Worm (Caenorhabditis elegans) whole organism, L3 larva: ENCODE measurements around the gene F32D1.7.

Source experiments
- R02D3.7 ChIP-seq: fragments of 150-350 bp; optimal IDR thresholded peaks from 2 replicates; lab custom pipeline; 2014; ENCODE audit warnings: missing biosample characterization, missing genetic modification characterization
- ZK546.5 ChIP-seq: sonication (generic microtip); optimal IDR thresholded peaks from 2 replicates; lab custom pipeline; 2017; ENCODE audit warnings: missing biosample characterization, missing genetic modification characterization
- aly-2 ChIP-seq: fragments of 150-350 bp; optimal IDR thresholded peaks from 2 replicates; lab custom pipeline; 2014; ENCODE audit warnings: missing biosample characterization, missing genetic modification characterization
- ama-1 ChIP-seq: fragments of 150-350 bp; optimal IDR thresholded peaks from 2 replicates; lab custom pipeline; 2018
- ceh-16 ChIP-seq: sonication (generic microtip); optimal IDR thresholded peaks from 2 replicates; lab custom pipeline; 2017; ENCODE audit warnings: missing biosample characterization, missing genetic modification characterization
- ceh-28 ChIP-seq: fragments of 150-350 bp; optimal IDR thresholded peaks from 2 replicates; lab custom pipeline; 2014; ENCODE audit warnings: missing biosample characterization, missing genetic modification reagents, missing genetic modification characterization
- ceh-82 ChIP-seq: fragments of 150-350 bp; optimal IDR thresholded peaks from 2 replicates; lab custom pipeline; 2014; ENCODE audit warnings: missing biosample characterization, missing genetic modification characterization
- ceh-9 ChIP-seq: sonication (generic microtip); optimal IDR thresholded peaks from 2 replicates; lab custom pipeline; 2018; ENCODE audit warnings: missing biosample characterization, missing genetic modification characterization
- daf-12 ChIP-seq: fragments of 150-350 bp; optimal IDR thresholded peaks from 2 replicates; lab custom pipeline; 2014; ENCODE audit warnings: missing biosample characterization, missing genetic modification reagents, missing genetic modification characterization
- egl-27 ChIP-seq: sonication (generic microtip); optimal IDR thresholded peaks from 4 replicates; lab custom pipeline; 2017; ENCODE audit warnings: missing biosample characterization, missing genetic modification reagents, missing genetic modification characterization
- egl-5 ChIP-seq: fragments of 150-350 bp; optimal IDR thresholded peaks from 2 replicates; lab custom pipeline; 2017; ENCODE audit warnings: missing biosample characterization, missing genetic modification reagents, missing genetic modification characterization, inconsistent platforms
- elt-2 ChIP-seq: sonication (generic microtip); optimal IDR thresholded peaks from 2 replicates; lab custom pipeline; 2016; ENCODE audit warnings: missing genetic modification reagents, mild to moderate bottlenecking, missing genetic modification characterization, missing compliant biosample characterization
- elt-3 ChIP-seq, 3 experiments: fragments of 150-350 bp in 1 of 3; sonication (generic microtip) in 2 of 3; optimal IDR thresholded peaks; 2 replicates in 2 of 3; 4 replicates in 1 of 3; lab custom pipeline; 2014 to 2017; ENCODE audit warnings: missing biosample characterization in 3 of 3, missing genetic modification characterization in 3 of 3
- fkh-10 ChIP-seq: sonication (generic microtip); optimal IDR thresholded peaks from 2 replicates; lab custom pipeline; 2017; ENCODE audit warnings: missing biosample characterization, missing genetic modification reagents, missing genetic modification characterization
- fkh-2 ChIP-seq: fragments of 150-350 bp; optimal IDR thresholded peaks from 2 replicates; lab custom pipeline; 2014; ENCODE audit warnings: missing biosample characterization, missing genetic modification reagents, missing genetic modification characterization
- fos-1 ChIP-seq: fragments of 150-350 bp; optimal IDR thresholded peaks from 2 replicates; lab custom pipeline; 2014; ENCODE audit warnings: missing biosample characterization, missing genetic modification characterization
- hmg-11 ChIP-seq: sonication (generic microtip); optimal IDR thresholded peaks from 2 replicates; lab custom pipeline; 2016; ENCODE audit warnings: missing genetic modification characterization, missing compliant biosample characterization
- jun-1 ChIP-seq: fragments of 150-350 bp; optimal IDR thresholded peaks from 2 replicates; lab custom pipeline; 2014; ENCODE audit warnings: missing biosample characterization, missing genetic modification reagents, missing genetic modification characterization
- lin-15B ChIP-seq: fragments of 150-350 bp; optimal IDR thresholded peaks from 2 replicates; lab custom pipeline; 2014; ENCODE audit warnings: missing biosample characterization, missing genetic modification characterization
- lin-39 ChIP-seq: fragments of 150-350 bp; optimal IDR thresholded peaks from 2 replicates; lab custom pipeline; 2018; ENCODE audit warnings: missing biosample characterization, missing genetic modification reagents, missing genetic modification characterization
- lsy-12 ChIP-seq: sonication (generic microtip); optimal IDR thresholded peaks from 2 replicates; lab custom pipeline; 2016; ENCODE audit warnings: mild to moderate bottlenecking, missing genetic modification characterization, missing compliant biosample characterization
- mml-1 ChIP-seq: fragments of 150-350 bp; sonication (generic microtip); optimal IDR thresholded peaks from 3 replicates; lab custom pipeline; 2014; ENCODE audit warnings: missing biosample characterization, missing genetic modification characterization
- nfya-1 ChIP-seq: sonication (generic microtip); optimal IDR thresholded peaks from 2 replicates; lab custom pipeline; 2017; ENCODE audit warnings: missing genetic modification characterization, mild to moderate bottlenecking, missing compliant biosample characterization, antibody characterized with exemption, moderate library complexity; ENCODE audit not compliant: insufficient read depth
- nhr-11 ChIP-seq: fragments of 150-350 bp; optimal IDR thresholded peaks from 2 replicates; lab custom pipeline; 2014; ENCODE audit warnings: missing biosample characterization, missing genetic modification characterization
- nhr-12 ChIP-seq: fragments of 150-350 bp; optimal IDR thresholded peaks from 2 replicates; lab custom pipeline; 2014; ENCODE audit warnings: missing biosample characterization, missing genetic modification characterization
- nhr-23 ChIP-seq: fragments of 150-350 bp; optimal IDR thresholded peaks from 2 replicates; lab custom pipeline; 2014; ENCODE audit warnings: missing biosample characterization, missing genetic modification reagents, missing genetic modification characterization
- nhr-237 ChIP-seq: fragments of 150-350 bp; optimal IDR thresholded peaks from 2 replicates; lab custom pipeline; 2014; ENCODE audit warnings: missing biosample characterization, missing genetic modification characterization
- nhr-28 ChIP-seq: fragments of 150-350 bp; optimal IDR thresholded peaks from 2 replicates; lab custom pipeline; 2014; ENCODE audit warnings: missing biosample characterization, missing genetic modification characterization
- nhr-43 ChIP-seq: sonication (generic microtip); optimal IDR thresholded peaks from 2 replicates; lab custom pipeline; 2016; ENCODE audit warnings: mild to moderate bottlenecking, missing genetic modification characterization, missing compliant biosample characterization; ENCODE audit not compliant: poor library complexity, severe bottlenecking
- nhr-76 ChIP-seq: fragments of 150-350 bp; sonication (generic microtip); optimal IDR thresholded peaks from 5 replicates; lab custom pipeline; 2014; ENCODE audit warnings: missing biosample characterization, missing genetic modification characterization
- nhr-77 ChIP-seq: fragments of 150-350 bp; optimal IDR thresholded peaks from 2 replicates; lab custom pipeline; 2014; ENCODE audit warnings: missing biosample characterization, missing genetic modification characterization
- pha-4 ChIP-seq: fragments of 150-350 bp; optimal IDR thresholded peaks from 2 replicates; lab custom pipeline; 2014; ENCODE audit warnings: missing biosample characterization, missing genetic modification reagents, missing genetic modification characterization
- pqm-1 ChIP-seq: fragments of 150-350 bp; optimal IDR thresholded peaks from 2 replicates; lab custom pipeline; 2017; ENCODE audit warnings: missing biosample characterization, missing genetic modification characterization, inconsistent platforms
- skn-1 ChIP-seq: fragments of 150-350 bp; optimal IDR thresholded peaks from 2 replicates; lab custom pipeline; 2014; ENCODE audit warnings: missing biosample characterization, missing genetic modification characterization
- snpc-4 ChIP-seq: fragments of 150-350 bp; optimal IDR thresholded peaks from 2 replicates; lab custom pipeline; 2014; ENCODE audit warnings: missing biosample characterization, missing genetic modification characterization
- tbx-2 ChIP-seq: sonication (generic microtip); optimal IDR thresholded peaks from 2 replicates; lab custom pipeline; 2016; ENCODE audit warnings: mild to moderate bottlenecking, missing genetic modification characterization, missing compliant biosample characterization
- unc-39 ChIP-seq: sonication (generic microtip); optimal IDR thresholded peaks from 4 replicates; lab custom pipeline; 2017; ENCODE audit warnings: missing biosample characterization, missing genetic modification characterization
- zag-1 ChIP-seq: fragments of 150-350 bp; optimal IDR thresholded peaks from 2 replicates; lab custom pipeline; 2014; ENCODE audit warnings: missing biosample characterization, missing genetic modification characterization
- ztf-11 ChIP-seq: fragments of 150-350 bp; optimal IDR thresholded peaks from 2 replicates; lab custom pipeline; 2014; ENCODE audit warnings: missing biosample characterization, missing genetic modification characterization
- ztf-4 ChIP-seq: fragments of 150-350 bp; optimal IDR thresholded peaks from 2 replicates; lab custom pipeline; 2014; ENCODE audit warnings: missing biosample characterization, missing genetic modification characterization

Gene F32D1.7

DNA sequence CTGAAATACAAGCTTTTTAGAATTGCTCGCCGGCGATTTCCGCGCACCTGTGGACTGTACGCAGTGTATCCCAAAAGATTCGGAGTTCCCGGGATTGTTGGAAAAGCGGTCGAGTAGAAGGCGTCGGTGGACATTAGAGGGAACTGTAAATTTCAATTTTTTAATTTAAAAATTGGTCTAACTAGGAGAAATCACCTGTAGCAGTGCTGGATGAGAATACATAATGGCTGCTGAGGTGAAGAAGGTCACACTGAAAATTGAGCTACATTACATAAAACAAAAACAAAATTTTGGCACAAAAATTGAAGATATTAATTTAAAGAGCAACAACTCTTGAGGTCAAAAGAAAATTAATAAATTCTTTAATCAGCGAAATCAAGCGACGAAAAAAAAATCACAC lies 1.3 kb downstream of the F32D1.7 start, which contains the start of gene neg-1:
Gene neg-1, minus strand, starts transcription at position 250 of the 400 bp plus-strand sequence.
- TF ChIP-seq nhr-43 (tag; lab: Kevin White, UChicago), result no peak
- TF ChIP-seq egl-5 (tag; lab: Kevin White, UChicago), result no peak
- TF ChIP-seq fkh-2 (tag; lab: Kevin White, UChicago), result no peak
- no peak for TF ChIP-seq nhr-23 (tag; lab: Kevin White, UChicago)
- no peak for TF ChIP-seq fkh-10
- no peak for TF ChIP-seq lin-15B (tag; lab: Kevin White, UChicago)
- TF ChIP-seq ceh-16 (tag; lab: Kevin White, UChicago), result no peak
- no peak for TF ChIP-seq skn-1 (tag; lab: Kevin White, UChicago)
- TF ChIP-seq elt-2 (tag; lab: Kevin White, UChicago), result no peak

DNA sequence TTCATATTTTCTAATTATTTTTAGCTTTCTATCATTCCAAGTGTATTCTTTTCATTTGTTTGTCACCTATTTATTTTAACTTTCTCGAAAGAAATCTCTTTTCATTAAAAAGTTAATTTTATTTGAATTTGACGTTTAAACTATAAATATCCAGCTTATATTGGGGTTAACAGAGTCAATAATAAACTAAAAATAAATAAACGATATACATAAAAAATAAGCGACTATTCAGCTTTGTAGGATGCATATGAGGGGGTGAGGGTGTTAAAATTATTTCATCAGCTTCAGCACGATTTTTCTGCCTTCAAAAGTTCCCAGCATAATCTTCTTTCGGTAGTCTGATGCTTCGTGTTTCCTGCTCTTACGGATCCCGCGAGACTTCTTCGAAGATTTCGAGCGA lies 2.3 kb downstream of the F32D1.7 start:
- TF ChIP-seq skn-1 (tag; lab: Kevin White, UChicago) (no peak), lin-39 (tag; lab: Kevin White, UChicago) (no peak), R02D3.7 (no peak), unc-39 (tag; lab: Kevin White, UChicago) (no peak), egl-5 (tag; lab: Kevin White, UChicago) (no peak), snpc-4 (tag; lab: Kevin White, UChicago) (no peak), nhr-12 (tag; lab: Kevin White, UChicago) (no peak), elt-3 (tag; optimal IDR thresholded peaks at IDR 0.05; lab: Kevin White, UChicago) (no peak), ceh-28 (tag; lab: Kevin White, UChicago) (no peak), zag-1 (no peak), jun-1 (tag; lab: Kevin White, UChicago) (no peak)

DNA sequence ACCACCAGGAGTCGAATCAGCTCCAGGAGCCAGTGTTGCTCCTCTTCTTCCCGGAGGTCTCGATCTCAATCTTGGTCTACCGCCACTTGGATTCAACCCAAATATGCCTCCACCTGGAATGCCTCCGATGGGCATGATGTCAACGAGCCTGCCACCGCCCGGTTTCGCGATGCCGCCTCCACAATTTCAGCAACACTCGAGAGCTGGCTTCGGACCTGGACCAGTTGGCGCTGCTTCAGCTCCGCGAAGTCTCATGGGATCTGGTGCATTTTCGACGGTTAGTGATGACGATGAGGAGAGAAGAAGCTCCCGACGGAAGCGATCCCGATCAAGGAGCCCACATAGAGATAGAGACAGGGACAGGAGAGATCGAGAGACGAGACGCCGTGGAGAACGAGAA lies 3.0 kb downstream of the F32D1.7 start:
- TF ChIP-seq aly-2 (tag; lab: Kevin White, UChicago) (no peak), skn-1 (tag; lab: Kevin White, UChicago) (no peak), daf-12 (tag; lab: Kevin White, UChicago) (no peak), mml-1 (no peak), hmg-11 (no peak), nhr-11 (no peak), unc-39 (tag; lab: Kevin White, UChicago) (no peak), fkh-10 (no peak), lin-15B (tag; lab: Kevin White, UChicago) (no peak), nhr-28 (tag; lab: Kevin White, UChicago) (no peak), lsy-12 (no peak)
- TF ChIP-seq, all 47 proteins: peak for 0

DNA sequence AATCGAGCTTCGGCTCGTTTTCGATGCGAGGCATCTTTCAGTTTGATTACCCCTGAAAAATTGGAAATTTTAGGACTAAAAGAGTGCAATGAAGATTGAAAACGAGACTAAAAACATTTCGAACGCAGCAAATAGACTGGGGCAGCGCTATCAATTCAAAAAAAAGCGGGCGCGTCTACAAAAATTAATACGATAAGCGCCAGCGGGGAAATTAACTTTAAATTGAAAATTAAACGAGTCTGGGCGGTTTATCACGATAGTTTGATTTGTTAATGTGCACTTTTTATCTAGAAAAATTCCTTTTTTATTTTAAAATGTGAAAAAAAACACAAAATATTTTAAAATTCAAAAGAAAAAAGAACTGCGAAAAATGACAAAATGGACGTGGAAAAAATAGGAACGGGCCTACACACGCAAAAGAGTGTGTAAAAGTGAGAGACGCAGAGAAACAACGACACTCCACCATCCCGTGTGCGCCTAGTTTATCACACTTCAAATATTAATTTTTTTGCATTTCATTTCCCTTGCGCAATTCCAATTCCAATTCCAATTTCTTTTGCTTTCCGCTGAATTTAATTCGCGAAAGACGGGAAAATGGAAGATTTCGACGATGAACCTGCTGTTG lies 4.6 kb downstream of the F32D1.7 start, which contains the start of the genes gmpr-1 and fipp-1:
Gene gmpr-1, minus strand, starts transcription at position 75 of the 625 bp plus-strand sequence.
Gene fipp-1, plus strand, starts transcription at position 499 of the 625 bp plus-strand sequence.
- TF ChIP-seq ceh-9 (tag; lab: Kevin White, UChicago) (no peak), snpc-4 (tag; lab: Kevin White, UChicago) (no peak), tbx-2 (tag; lab: Kevin White, UChicago) (no peak), jun-1 (tag; lab: Kevin White, UChicago) (peak; percentile 24), ztf-11 (tag; lab: Kevin White, UChicago) (no peak), fkh-2 (tag; lab: Kevin White, UChicago) (no peak), ZK546.5 (tag; lab: Kevin White, UChicago) (no peak), pha-4 (tag; lab: Kevin White, UChicago) (peak; percentile 48), skn-1 (tag; lab: Kevin White, UChicago) (no peak), daf-12 (tag; lab: Kevin White, UChicago) (no peak), elt-2 (tag; lab: Kevin White, UChicago) (peak; percentile 74), ztf-4 (no peak), pqm-1 (tag; lab: Kevin White, UChicago) (no peak), nhr-23 (tag; lab: Kevin White, UChicago) (peak; percentile 69), unc-39 (tag; lab: Kevin White, UChicago) (no peak), hmg-11 (peak; percentile 62), R02D3.7 (no peak), lin-15B (tag; lab: Kevin White, UChicago) (peak; percentile 61), lin-39 (tag; lab: Kevin White, UChicago) (peak; percentile 16), nhr-76 (no peak), nhr-12 (tag; lab: Kevin White, UChicago) (no peak), ceh-82 (no peak), lsy-12 (no peak), nfya-1 (tag; lab: Kevin White, UChicago) (peak; percentile 64), mml-1 (no peak), nhr-237 (tag; lab: Kevin White, UChicago) (no peak), egl-27 (tag; lab: Kevin White, UChicago) (no peak), ama-1 (lab: Kevin White, UChicago) (no peak), nhr-43 (tag; lab: Kevin White, UChicago) (no peak), egl-5 (tag; lab: Kevin White, UChicago) (no peak), fos-1 (tag; lab: Kevin White, UChicago) (no peak), nhr-28 (tag; lab: Kevin White, UChicago) (no peak), aly-2 (tag; lab: Kevin White, UChicago) (no peak), nhr-77 (tag; lab: Kevin White, UChicago) (no peak)
- TF ChIP-seq, all 47 proteins: peak for 8
